Worm (Caenorhabditis elegans): ENCODE results near the gene F41G3.20.

The F41G3.20 gene

DNA sequence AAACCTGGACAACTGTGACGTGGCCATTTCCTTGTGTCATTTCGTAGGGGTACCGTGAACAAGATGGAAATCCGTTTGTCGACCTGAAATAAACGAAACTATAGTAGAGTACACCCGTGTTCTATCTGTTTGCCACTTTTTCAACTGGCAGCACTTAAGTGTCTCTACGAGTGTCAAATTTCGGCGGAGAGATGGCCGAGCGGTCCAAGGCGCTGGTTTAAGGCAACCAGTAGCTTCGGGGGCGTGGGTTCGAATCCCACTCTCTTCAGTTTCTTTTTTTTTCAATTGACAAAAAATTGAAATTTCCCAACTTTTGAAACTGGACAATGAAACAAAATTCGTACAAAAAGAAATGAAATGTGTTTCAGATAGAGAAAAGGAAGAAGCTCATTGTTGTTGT, 29.2 kb downstream of the F41G3.20 start (continued):
- no peak for TF ChIP-seq nhr-76 (tag; optimal IDR thresholded peaks at IDR 0.05)
- TF ChIP-seq nhr-12 (tag; optimal IDR thresholded peaks at IDR 0.05) = no peak
- peak; percentile 56 for TF ChIP-seq nhr-71 (tag; optimal IDR thresholded peaks at IDR 0.05)
- peak; percentile 52 for TF ChIP-seq nhr-47 (tag; optimal IDR thresholded peaks at IDR 0.05)
- TF ChIP-seq mdl-1 (tag; optimal IDR thresholded peaks at IDR 0.05) = no peak
- no peak for TF ChIP-seq hlh-4 (tag; optimal IDR thresholded peaks at IDR 0.05)
- TF ChIP-seq mep-1 (tag; optimal IDR thresholded peaks at IDR 0.05) = peak; percentile 1
- no peak for TF ChIP-seq lin-15B (tag; optimal IDR thresholded peaks at IDR 0.05)
- TF ChIP-seq ztf-4 (tag; optimal IDR thresholded peaks at IDR 0.05) = no peak
- TF ChIP-seq snu-23 (GFP tag; optimal IDR thresholded peaks at IDR 0.05) = peak; percentile 62
- peak; percentile 25 for TF ChIP-seq lir-3 (tag; optimal IDR thresholded peaks at IDR 0.05; ENCODE audit: poor library complexity)
- TF ChIP-seq dpl-1 (GFP tag; optimal IDR thresholded peaks at IDR 0.05) = peak in 2 of 3 experiments; percentile 1 to 14
- no peak for TF ChIP-seq vab-15 (tag; optimal IDR thresholded peaks at IDR 0.05)
- TF ChIP-seq skn-1 (tag; optimal IDR thresholded peaks at IDR 0.05) = peak; percentile 7
- TF ChIP-seq zip-4 (GFP tag; optimal IDR thresholded peaks at IDR 0.05) = no peak
- no peak for TF ChIP-seq pax-3 (tag; optimal IDR thresholded peaks at IDR 0.05)
- no peak for TF ChIP-seq ama-1 (optimal IDR thresholded peaks at IDR 0.05)
- TF ChIP-seq hlh-17 (GFP tag; optimal IDR thresholded peaks at IDR 0.05; ENCODE audit: borderline replicate concordance) = no peak
- TF ChIP-seq alr-1 (tag; optimal IDR thresholded peaks at IDR 0.05; ENCODE audit: borderline replicate concordance) = no peak
- TF ChIP-seq tlp-1 (tag; optimal IDR thresholded peaks at IDR 0.05) = no peak
- no peak for TF ChIP-seq ceh-8 (GFP tag; optimal IDR thresholded peaks at IDR 0.05)
- no peak for TF ChIP-seq isw-1 (GFP tag; IDR thresholded peaks at IDR 0.05)
- TF ChIP-seq ces-1 (GFP tag; optimal IDR thresholded peaks at IDR 0.05) = no peak
- TF ChIP-seq ceh-82 (tag; optimal IDR thresholded peaks at IDR 0.05) = peak in 1 of 3 experiments; percentile 12
- peak; percentile 64 for TF ChIP-seq nhr-19 (GFP tag; conservative IDR thresholded peaks at IDR 0.05)
- TF ChIP-seq nhr-28 (tag; optimal IDR thresholded peaks at IDR 0.05) = no peak
- TF ChIP-seq jun-1 (tag; optimal IDR thresholded peaks at IDR 0.05) = no peak
- TF ChIP-seq xbp-1 (tag; optimal IDR thresholded peaks at IDR 0.05) = peak; percentile 26
- no peak for TF ChIP-seq unc-62 (GFP tag; optimal IDR thresholded peaks at IDR 0.05)
- peak; percentile 85 for TF ChIP-seq nhr-20 (tag; optimal IDR thresholded peaks at IDR 0.05)

DNA sequence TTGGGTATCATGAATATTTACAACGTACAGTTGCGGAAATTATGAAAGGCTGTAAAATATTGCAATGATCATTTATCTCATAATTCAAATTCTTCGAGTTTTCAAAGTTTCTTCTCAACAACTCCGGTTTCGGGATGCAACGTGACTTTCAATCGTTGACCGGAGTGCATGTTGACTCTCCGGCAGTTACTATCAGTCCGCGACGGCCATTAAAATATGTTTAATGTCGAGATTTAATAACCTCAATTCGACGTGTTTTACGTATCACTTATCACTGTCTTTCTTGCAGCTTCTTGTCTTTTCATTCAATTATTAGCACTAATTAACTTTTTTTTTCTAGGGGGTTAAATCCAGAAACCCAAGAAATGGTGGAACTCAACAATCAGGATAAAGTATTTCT, 32.6 kb downstream of the F41G3.20 start, which contains the start of gene tsp-10:
TSS of gene tsp-10 (plus strand) at position 366 of the 400 bp plus-strand sequence.
- TF ChIP-seq lin-14 (GFP tag; optimal IDR thresholded peaks at IDR 0.05) (no peak), lsy-2 (tag; optimal IDR thresholded peaks at IDR 0.05) (no peak), Y116A8C.19 (tag; optimal IDR thresholded peaks at IDR 0.05; ENCODE audit: borderline replicate concordance) (no peak), irx-1 (tag; optimal IDR thresholded peaks at IDR 0.05) (no peak), nhr-20 (tag; optimal IDR thresholded peaks at IDR 0.05) (no peak), fkh-10 (GFP tag; optimal IDR thresholded peaks at IDR 0.05) (no peak), unc-30 (tag; optimal IDR thresholded peaks at IDR 0.05) (no peak), ceh-90 (tag; optimal IDR thresholded peaks at IDR 0.05) (no peak), egl-27 (tag; optimal IDR thresholded peaks at IDR 0.05) (no peak)

DNA sequence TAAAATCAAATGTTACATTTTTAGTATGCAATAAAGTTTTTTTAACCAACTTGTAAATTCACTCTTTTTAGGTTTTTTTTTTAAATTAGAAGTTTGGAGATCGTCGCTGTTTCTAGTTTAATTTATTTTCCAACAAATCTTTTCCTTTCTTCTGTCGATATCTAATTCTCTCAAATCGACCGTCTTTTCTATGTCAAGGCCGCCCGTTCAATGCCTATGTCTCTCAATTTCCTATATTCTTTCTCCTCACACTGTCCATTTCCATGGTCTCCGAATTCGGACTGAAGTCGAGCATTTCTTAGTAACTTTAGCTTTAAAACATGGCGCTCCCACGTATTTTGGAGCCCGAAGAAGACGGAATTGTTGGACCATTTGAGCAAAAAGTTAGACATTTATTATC, 34.2 kb downstream of the F41G3.20 start, which contains the start of the genes T14B4.5 and T14B4.20:
TSS of gene T14B4.5 (plus strand) at position 226 of the 400 bp plus-strand sequence.
TSS of gene T14B4.20 (plus strand) at position 264 of the 400 bp plus-strand sequence.
- TF ChIP-seq ceh-88 (GFP tag; IDR thresholded peaks at IDR 0.05) (no peak), blmp-1 (tag; optimal IDR thresholded peaks at IDR 0.05) (peak; percentile 80), tlp-1 (tag; optimal IDR thresholded peaks at IDR 0.05) (no peak), fkh-10 (GFP tag; optimal IDR thresholded peaks at IDR 0.05) (no peak), lin-14 (GFP tag; optimal IDR thresholded peaks at IDR 0.05) (no peak), ztf-4 (tag; optimal IDR thresholded peaks at IDR 0.05) (no peak)

Data from whole organism, L1 larva.